Worm (Caenorhabditis elegans): ENCODE results near the gene rec-8.

DNA sequence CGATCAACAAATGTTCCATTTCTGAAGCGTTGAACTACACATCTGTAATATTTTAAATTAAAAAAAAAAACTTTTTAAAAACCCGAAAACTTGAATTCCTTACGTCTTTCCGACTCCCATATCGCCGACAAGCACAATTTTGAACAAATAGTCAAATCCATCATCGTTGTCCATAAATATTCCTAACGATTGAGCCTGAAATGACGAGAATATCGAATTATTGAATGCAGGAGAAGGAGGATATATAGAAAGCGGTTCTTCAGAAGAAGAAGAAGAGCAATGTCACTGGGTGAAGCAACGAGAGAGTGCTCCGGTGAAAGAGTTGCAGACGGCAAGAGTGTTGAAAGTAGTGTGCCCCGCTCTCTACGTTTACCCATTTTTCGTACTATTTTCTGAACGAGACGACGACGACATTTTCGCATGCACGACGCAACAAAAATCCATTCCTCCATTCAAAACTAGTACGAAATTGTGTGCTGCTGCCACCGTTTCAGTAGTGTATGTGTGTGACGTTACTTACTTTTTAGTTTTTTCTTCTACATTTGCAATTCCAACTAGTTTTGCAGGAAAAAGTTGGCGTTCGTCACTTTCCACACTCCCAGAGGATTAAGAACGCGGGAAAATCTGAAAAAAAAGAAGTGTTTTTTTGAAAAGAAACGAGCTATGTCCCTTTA, 30.9 kb upstream of the rec-8 start, which contains the start of gene rab-19:
- TF ChIP-seq lsy-2 (tag; optimal IDR thresholded peaks at IDR 0.05) (no peak), nhr-76 (tag; optimal IDR thresholded peaks at IDR 0.05) (no peak), ceh-39 (tag; optimal IDR thresholded peaks at IDR 0.05) (no peak)
